ENCODE assay signal across 5 fruit fly cellular contexts in the genomic region with DNA sequence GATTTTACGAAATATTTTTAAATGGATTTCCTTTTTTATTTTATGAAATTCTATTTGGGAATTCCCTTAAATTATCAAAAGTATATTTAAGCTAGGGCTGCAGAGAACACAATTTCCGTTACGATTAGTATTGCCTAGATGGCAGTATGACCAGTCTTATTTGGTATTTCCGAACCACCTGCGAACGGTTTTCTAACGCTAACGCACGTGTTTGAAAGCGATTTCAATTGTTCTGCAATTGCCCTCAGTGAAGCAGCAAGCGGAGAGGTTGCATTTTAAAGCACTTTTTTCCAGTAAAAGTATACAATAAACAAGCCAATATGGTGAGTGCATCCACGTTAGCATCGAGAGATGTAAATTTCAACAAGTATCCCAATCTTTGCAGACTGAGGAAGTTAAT.
A peak's percentile ranks its signal among the peaks of the same experiment; 100 is the strongest.
TF ChIP-seq lines count a peak whose summit lies in the region.

A gene (plus strand): TSS at position 177 of the 400 bp plus-strand sequence.

- TF ChIP-seq CTCF in whole organism, embryonic (GFP tag; optimal IDR thresholded peaks at IDR 0.05; lab: Kevin White, UChicago): no peak

TF ChIP-seq in whole organism, adult, 20 proteins besides CTCF, POLR2A, EP300 and RAD21:
- TF ChIP-seq Mnt (GFP tag; optimal IDR thresholded peaks at IDR 0.05; lab: Kevin White, UChicago) (peak; percentile 99), CG5204 (GFP tag; optimal IDR thresholded peaks at IDR 0.05; lab: Kevin White, UChicago) (no peak)

TF ChIP-seq in whole organism, embryonic, 481 proteins besides CTCF, POLR2A, EP300 and RAD21 (continues in another document):
- TF ChIP-seq CG42726 (GFP tag; IDR thresholded peaks at IDR 0.05; lab: Robert Waterston, UW; ENCODE audit: partially characterized antibody): 0 out of 2 replicates have a peak, but pooled peaks have one; percentile 32
- no peak for TF ChIP-seq CG2889 (GFP tag; IDR thresholded peaks at IDR 0.05; lab: Robert Waterston, UW)
- TF ChIP-seq CG12391 (tag; optimal IDR thresholded peaks at IDR 0.05; lab: Kevin White, UChicago): peak; percentile 12
- no peak for TF ChIP-seq CG13894 (tag; optimal IDR thresholded peaks at IDR 0.05; lab: Kevin White, UChicago)
- no peak for TF ChIP-seq CG10147 (GFP tag; optimal IDR thresholded peaks at IDR 0.05; lab: Kevin White, UChicago)
- TF ChIP-seq Opbp (GFP tag; IDR thresholded peaks at IDR 0.05; lab: Robert Waterston, UW; ENCODE audit: partially characterized antibody): peak; percentile 54
- TF ChIP-seq NFAT (GFP tag; IDR thresholded peaks at IDR 0.05; lab: Robert Waterston, UW): peak; percentile 19; the same call in 1 of the 2 replicates
- TF ChIP-seq CG9437 (GFP tag; optimal IDR thresholded peaks at IDR 0.05; lab: Kevin White, UChicago): peak; percentile 1
- no peak for TF ChIP-seq Dek (tag; optimal IDR thresholded peaks at IDR 0.05; lab: Kevin White, UChicago)
- TF ChIP-seq CG1603 (tag; optimal IDR thresholded peaks at IDR 0.05; lab: Kevin White, UChicago): peak; percentile 58
- TF ChIP-seq ro (GFP tag; IDR thresholded peaks at IDR 0.05; lab: Robert Waterston, UW): no peak
- no peak for TF ChIP-seq CG4707 (GFP tag; optimal IDR thresholded peaks at IDR 0.05; lab: Kevin White, UChicago)
- peak; percentile 59 for TF ChIP-seq unc-4 (GFP tag; IDR thresholded peaks at IDR 0.05; lab: Robert Waterston, UW; ENCODE audit: partially characterized antibody)
- no peak for TF ChIP-seq CG31224 (GFP tag; IDR thresholded peaks at IDR 0.05; lab: Robert Waterston, UW)
- TF ChIP-seq Rfx (GFP tag; IDR thresholded peaks at IDR 0.05; lab: Robert Waterston, UW): peak; percentile 24; the same call in 1 of the 2 replicates
- TF ChIP-seq inv (GFP tag; IDR thresholded peaks at IDR 0.05; lab: Robert Waterston, UW; ENCODE audit: partially characterized antibody): no peak
- peak; percentile 22; the same call in 1 of the 2 replicates for TF ChIP-seq Bgb (GFP tag; IDR thresholded peaks at IDR 0.05; lab: Robert Waterston, UW; ENCODE audit: partially characterized antibody)
- TF ChIP-seq ab (GFP tag; optimal IDR thresholded peaks at IDR 0.05; lab: Kevin White, UChicago): no peak
- TF ChIP-seq CG10267 (tag; optimal IDR thresholded peaks at IDR 0.05; lab: Kevin White, UChicago): peak; percentile 30

TF ChIP-seq in whole organism, prepupa, 60 proteins besides CTCF, POLR2A, EP300 and RAD21:
- TF ChIP-seq net (GFP tag; optimal IDR thresholded peaks at IDR 0.05; lab: Kevin White, UChicago) (no peak), Eip93F (GFP tag; optimal IDR thresholded peaks at IDR 0.05; lab: Kevin White, UChicago) (no peak), Gug (GFP tag; IDR thresholded peaks at IDR 0.05; lab: Robert Waterston, UW) (no peak), eg (GFP tag; IDR thresholded peaks at IDR 0.05; lab: Robert Waterston, UW) (peak; percentile 7; the same call in 1 of the 3 replicates)
TF ChIP-seq in whole organism, prepupa: peak in this region for 1.

TF ChIP-seq in whole organism, pupa, 21 proteins besides CTCF, POLR2A, EP300 and RAD21:
- TF ChIP-seq CG17806 (tag; optimal IDR thresholded peaks at IDR 0.05; lab: Kevin White, UChicago) (no peak), CG4496 (GFP tag; IDR thresholded peaks at IDR 0.05; lab: Robert Waterston, UW) (peak; percentile 12; the same call in 1 of the 3 replicates)
TF ChIP-seq in whole organism, pupa: peak in this region for 1.

TF ChIP-seq in whole organism, wandering third instar larva, 38 proteins besides CTCF, POLR2A, EP300 and RAD21:
- peak; percentile 43 for TF ChIP-seq brk (GFP tag; optimal IDR thresholded peaks at IDR 0.05; lab: Kevin White, UChicago)
- TF ChIP-seq Rel (GFP tag; optimal IDR thresholded peaks at IDR 0.05; lab: Kevin White, UChicago): no peak
- peak; percentile 63 for TF ChIP-seq Rel (tag; optimal IDR thresholded peaks at IDR 0.05; lab: Kevin White, UChicago)
- TF ChIP-seq OdsH (GFP tag; optimal IDR thresholded peaks at IDR 0.05; lab: Kevin White, UChicago): no peak
- peak; percentile 14 for TF ChIP-seq Hnf4 (GFP tag; optimal IDR thresholded peaks at IDR 0.05; lab: Kevin White, UChicago)
- no peak for TF ChIP-seq pan (optimal IDR thresholded peaks at IDR 0.05; lab: Kevin White, UChicago)
- no peak for TF ChIP-seq usp (GFP tag; optimal IDR thresholded peaks at IDR 0.05; lab: Kevin White, UChicago)
- TF ChIP-seq dsf (GFP tag; optimal IDR thresholded peaks at IDR 0.05; lab: Kevin White, UChicago; ENCODE audit: borderline replicate concordance): no peak
